Fruit fly (Drosophila melanogaster) Kc167 (cell line): ENCODE measurements around the gene TORIP.

Source experiments
- Myc ChIP-seq: fragments of >200 bp; optimal IDR thresholded peaks from 2 replicates; lab custom pipeline; 2017; ENCODE audit warnings: missing external identifiers
- Sin3A ChIP-seq: fragments of >200 bp; optimal IDR thresholded peaks from 2 replicates; lab custom pipeline; 2018; ENCODE audit warnings: missing external identifiers
- h ChIP-seq: fragments of >200 bp; optimal IDR thresholded peaks from 3 replicates; lab custom pipeline; 2018; ENCODE audit warnings: missing external identifiers
- insv ChIP-seq: fragments of >200 bp; optimal IDR thresholded peaks from 3 replicates; lab custom pipeline; 2018; ENCODE audit warnings: missing external identifiers
- psq ChIP-seq: fragments of >200 bp; optimal IDR thresholded peaks from 2 replicates; lab custom pipeline; 2017; ENCODE audit warnings: missing external identifiers
- ttk ChIP-seq: sonication (Bioruptor generic); optimal IDR thresholded peaks from 2 replicates; lab custom pipeline; 2017; ENCODE audit warnings: missing external identifiers

TORIP gene

DNA sequence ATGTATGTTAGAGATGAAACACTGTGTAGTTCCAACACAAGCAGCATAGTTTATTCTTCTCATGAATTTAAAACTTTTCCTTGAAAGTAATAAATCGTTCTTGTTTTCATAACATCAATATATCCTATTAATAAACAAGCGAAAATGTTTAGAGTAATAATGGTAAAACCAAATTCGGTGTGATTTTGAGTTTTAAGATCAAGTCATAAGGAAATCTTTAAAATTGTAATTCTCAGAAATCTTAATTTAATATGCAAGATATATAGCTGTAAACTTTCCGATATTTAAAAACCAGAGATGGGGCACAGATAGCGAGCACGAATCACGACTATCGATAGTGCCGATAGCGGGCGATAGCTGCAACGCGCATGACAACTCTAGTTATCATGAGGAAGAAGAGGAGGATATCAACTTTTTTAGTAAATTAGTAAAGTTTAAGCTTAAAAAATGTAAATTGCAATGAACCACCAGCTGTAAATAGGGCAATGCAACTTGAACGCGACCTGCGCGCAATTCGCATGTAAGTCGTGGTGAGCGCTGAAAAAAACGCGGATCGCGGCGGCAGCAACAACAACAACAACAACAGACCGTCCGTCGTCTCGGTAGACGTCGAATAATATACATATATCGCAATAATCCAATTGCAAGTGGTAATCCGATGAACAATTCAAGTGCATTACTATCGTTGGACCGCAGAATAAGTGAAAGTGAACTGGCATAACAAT, 13.1 kb upstream of the TORIP start, which contains the start of the genes Fibp and Deaf1:
Fibp (minus strand) TSS at position 161 of the 725 bp plus-strand sequence.
Deaf1 (plus strand) TSS at position 368 of the 725 bp plus-strand sequence.
- TF ChIP-seq Myc: no peak
- TF ChIP-seq psq: no peak
- no peak for TF ChIP-seq h (lab: Kevin White, UChicago)
- no peak for TF ChIP-seq insv (lab: Kevin White, UChicago)
- no peak for TF ChIP-seq ttk
- TF ChIP-seq Sin3A (lab: Kevin White, UChicago): no peak

DNA sequence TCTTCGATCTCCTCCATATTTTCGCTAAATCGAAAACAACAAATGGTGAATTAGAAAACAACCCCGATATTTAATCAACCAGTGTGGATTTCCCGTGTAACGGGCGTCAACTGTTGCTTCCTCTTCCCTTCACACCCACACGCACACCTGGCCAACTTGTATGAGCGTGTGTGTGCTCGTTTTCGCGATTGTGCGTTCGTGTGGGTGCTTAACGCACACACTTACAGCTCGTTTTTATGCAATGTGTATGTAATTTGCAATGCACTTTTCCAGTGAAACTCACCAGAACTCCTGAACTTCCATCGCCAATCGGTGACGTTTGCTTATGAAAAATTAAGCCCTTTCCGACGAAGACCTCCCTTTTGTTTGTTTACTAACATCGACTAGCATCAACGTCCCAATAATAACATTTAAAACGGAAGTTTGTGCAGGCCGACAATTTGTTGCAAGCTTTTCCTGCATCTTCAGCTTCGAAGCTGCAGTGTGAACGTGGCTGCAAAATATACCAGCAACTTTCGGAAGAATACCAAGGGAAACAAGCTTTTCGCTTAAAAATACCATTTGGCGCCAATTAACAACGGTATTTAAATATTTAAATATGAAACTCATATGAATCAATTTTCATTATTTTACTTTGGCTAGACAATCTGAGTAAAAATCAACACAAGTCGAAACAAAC, 10.7 kb upstream of the TORIP start, which contains the start of gene cyc:
cyc (minus strand) TSS at position 467 of the 679 bp plus-strand sequence.
- TF ChIP-seq psq (no peak), insv (lab: Kevin White, UChicago) (no peak), h (lab: Kevin White, UChicago) (no peak), Sin3A (lab: Kevin White, UChicago) (no peak), ttk (no peak), Myc (no peak)

DNA sequence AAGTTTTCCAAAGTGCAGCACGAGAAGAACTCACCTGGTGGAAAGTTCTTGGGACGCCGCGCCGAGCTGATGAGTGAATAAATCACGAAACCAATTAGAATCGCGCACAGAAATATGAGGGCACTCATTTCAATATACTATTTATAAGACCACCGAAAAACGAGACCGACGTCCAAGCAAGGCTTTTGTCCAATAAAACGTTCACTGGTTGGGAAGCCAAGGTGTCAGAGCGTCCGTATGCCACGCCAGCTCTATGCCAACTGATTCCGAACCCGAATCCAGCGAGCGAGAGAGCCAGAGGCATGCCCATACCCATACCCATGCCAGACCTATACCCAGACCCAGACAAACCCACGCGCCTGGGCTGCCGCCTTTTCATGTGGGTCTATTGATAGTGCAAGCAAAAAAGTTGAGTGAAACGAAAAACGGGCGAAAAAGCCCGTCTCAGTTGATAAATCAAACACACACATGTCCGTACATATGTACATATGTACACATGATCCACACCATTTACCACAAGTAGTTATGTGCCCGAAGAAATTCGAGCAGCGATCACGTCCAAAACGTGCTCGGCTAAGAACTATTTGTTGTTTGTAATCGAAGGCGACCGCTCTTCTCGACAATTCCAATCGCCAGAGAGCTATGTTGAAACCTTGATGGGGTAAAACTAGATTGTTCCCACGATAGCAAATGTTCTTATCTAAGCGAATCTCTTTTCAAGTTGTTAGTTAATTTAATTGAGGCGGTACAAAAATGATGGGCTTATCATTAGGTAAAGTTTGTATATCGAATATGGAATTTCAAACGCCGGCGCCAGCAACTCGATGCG, 8.4 kb upstream of the TORIP start, which contains the start of gene Cyp305a1:
Cyp305a1 (minus strand) TSS at position 265 of the 829 bp plus-strand sequence.
- no peak for TF ChIP-seq Myc
- no peak for TF ChIP-seq h (lab: Kevin White, UChicago)
- no peak for TF ChIP-seq psq
- no peak for TF ChIP-seq Sin3A (lab: Kevin White, UChicago)
- TF ChIP-seq insv (lab: Kevin White, UChicago): no peak
- TF ChIP-seq ttk: no peak

DNA sequence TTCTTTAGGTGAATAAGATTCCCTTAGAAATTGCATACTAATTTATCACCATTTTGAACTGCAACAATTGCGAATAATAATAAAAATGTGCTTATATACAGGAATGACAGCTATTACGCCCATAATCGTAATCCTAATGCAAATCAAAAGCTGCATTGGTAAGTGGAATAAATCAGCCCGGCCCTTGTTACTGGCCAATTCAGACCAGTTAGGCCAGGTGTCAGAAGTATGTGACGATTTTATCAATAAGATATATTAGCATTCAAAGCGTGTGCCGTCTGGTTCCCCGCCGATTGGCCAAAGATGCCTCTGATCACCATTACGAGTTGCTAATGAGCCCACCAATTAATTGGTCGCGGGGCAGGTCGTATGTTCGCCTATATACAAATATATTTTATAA, 7.6 kb upstream of the TORIP start:
- TF ChIP-seq Myc (no peak), psq (no peak), insv (lab: Kevin White, UChicago) (no peak), h (lab: Kevin White, UChicago) (no peak), ttk (no peak), Sin3A (lab: Kevin White, UChicago) (no peak)

DNA sequence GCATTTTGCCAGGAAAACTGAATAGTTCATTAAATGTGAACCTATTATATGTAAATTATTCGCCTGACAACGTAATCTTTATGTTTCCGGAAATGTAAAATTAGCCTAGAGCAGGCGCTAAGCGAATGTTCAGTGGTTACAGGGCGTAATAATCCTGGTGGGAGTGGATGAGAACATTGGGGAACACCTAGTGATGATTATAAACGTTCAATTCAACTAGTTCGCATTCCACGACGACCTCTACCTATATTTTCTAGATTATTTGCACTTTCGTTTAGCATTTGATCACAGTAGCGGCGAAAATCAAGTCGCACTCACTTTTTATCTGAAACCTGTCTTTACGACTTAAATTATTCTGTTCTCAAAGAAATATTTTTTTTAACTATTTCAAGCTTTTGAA, 2.6 kb upstream of the TORIP start:
- TF ChIP-seq Myc (no peak), ttk (no peak), insv (lab: Kevin White, UChicago) (no peak), h (lab: Kevin White, UChicago) (no peak), Sin3A (lab: Kevin White, UChicago) (no peak), psq (no peak)

DNA sequence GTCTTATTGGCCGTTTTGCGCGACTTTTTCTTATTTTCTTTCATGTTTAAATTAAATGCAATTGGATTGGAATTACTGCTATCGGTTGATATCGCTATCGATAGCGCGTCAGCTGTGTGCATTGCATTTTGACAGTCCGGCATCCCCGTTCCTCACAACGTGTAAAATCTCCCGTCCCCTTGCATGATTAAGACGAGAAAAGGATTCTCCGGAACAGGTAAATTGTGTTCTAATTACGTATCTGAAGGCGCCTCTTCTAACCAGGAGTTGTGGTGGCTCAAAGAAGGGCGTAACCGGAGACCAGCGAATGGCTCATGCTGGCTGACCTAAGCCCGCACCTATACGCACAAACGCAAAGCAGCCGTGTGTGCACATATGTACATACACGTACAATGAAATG, 2.2 kb upstream of the TORIP start, which contains the start of the genes CG14104 and Kap-alpha1:
CG14104 (minus strand) TSS at position 97 of the 400 bp plus-strand sequence.
Kap-alpha1 (plus strand) TSS at position 130 of the 400 bp plus-strand sequence.
- no peak for TF ChIP-seq Sin3A (lab: Kevin White, UChicago)
- TF ChIP-seq insv (lab: Kevin White, UChicago): no peak
- no peak for TF ChIP-seq psq
- TF ChIP-seq Myc: no peak
- no peak for TF ChIP-seq ttk
- no peak for TF ChIP-seq h (lab: Kevin White, UChicago)

DNA sequence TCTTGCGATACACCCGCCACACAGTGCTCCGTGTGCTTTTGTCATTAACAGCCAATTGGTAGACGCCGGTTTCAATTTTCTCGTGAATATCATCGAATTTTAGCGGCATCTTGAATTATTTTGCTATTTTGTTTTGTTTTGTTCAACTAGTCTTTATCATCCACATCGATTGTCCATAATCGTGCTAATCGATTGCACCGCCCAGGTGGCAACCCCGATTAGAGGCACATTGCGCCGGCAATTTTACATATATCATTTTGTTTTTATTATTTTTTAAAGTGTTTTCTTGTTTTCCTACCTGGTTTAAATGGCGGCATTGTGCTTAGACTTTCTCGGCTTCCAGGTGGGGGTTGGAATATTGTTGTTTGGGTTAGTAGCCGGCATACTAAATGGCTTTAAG, 1.0 kb upstream of the TORIP start, which contains the start of gene CG34116:
CG34116 (minus strand) TSS at position 142 of the 400 bp plus-strand sequence.
- TF ChIP-seq insv (lab: Kevin White, UChicago) (no peak), ttk (no peak), psq (no peak), h (lab: Kevin White, UChicago) (no peak), Sin3A (lab: Kevin White, UChicago) (no peak), Myc (no peak)

DNA sequence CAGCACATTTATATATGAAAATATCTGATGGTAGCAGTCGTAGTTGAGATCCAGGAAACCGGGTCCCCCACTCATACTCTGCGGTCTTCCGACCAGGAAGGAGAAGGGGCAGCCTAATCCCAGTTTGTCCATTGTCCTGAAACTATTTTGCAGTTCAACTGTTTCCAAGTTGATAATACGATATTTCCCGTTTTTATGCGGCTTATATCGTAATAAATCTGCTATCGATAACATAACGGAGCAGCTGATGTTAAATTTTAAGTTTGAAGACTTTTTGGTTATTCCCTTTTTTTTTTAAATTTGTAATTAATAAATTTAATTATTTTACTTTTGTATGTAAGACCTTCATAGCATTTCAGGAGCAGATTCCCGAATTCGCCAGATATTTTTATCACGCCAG, 3.8 kb downstream of the TORIP start, which contains the start of gene CG14102:
CG14102 (minus strand) TSS at position 187 of the 400 bp plus-strand sequence.
- no peak for TF ChIP-seq Sin3A (lab: Kevin White, UChicago)
- no peak for TF ChIP-seq psq
- no peak for TF ChIP-seq h (lab: Kevin White, UChicago)
- TF ChIP-seq Myc: no peak
- no peak for TF ChIP-seq insv (lab: Kevin White, UChicago)
- TF ChIP-seq ttk: no peak

DNA sequence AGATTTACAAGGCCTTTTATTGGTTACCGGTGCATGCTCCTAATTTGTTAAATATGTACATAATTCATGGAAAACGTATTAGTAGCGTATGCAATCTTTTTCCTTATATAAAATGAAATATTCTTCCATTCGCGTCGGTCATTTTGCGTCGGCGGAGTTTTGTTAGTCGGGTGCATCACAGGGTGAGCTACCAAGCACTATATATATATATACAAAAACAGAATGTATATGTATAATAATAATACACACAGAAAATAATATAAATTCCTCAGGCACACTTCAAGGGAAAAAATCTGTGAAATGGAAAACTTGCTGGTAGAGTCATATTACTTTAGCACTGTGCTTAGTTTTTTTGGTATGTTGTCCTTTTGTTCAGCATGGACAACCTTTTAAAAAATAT, 5.9 kb downstream of the TORIP start, which contains the start of gene Ir76a:
Ir76a (plus strand) TSS at position 301 of the 400 bp plus-strand sequence.
- TF ChIP-seq Myc (no peak), h (lab: Kevin White, UChicago) (no peak), Sin3A (lab: Kevin White, UChicago) (no peak), psq (no peak), ttk (no peak), insv (lab: Kevin White, UChicago) (no peak)

DNA sequence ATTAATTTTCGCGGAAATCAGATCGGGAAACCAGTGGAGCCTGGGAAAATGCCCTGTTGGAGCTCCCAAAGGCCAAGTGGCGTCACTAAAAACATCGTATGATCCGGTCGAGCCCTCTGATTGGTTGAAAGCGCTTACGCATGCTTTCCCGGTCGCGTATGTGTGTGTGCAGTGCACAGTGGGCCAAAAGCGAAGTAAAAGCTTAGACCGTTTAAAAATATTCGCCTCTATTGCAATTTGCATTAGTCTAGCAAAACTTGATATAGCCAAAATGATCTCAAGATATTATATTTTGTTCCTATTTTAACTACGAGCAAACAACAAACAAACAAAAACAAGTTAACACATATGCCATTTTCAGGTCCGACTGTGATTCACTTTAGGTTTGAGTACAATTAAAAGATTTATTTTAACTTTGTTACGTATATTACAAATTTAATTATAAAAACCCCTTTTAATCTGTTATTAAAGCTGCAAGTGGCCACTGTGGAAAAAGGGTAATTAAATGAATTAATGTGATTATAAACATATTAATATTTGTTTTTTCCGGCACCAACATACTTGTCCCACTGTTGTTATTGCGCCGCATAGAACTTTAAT, 10.6 kb downstream of the TORIP start:
- TF ChIP-seq Sin3A (lab: Kevin White, UChicago): no peak
- no peak for TF ChIP-seq ttk
- TF ChIP-seq h (lab: Kevin White, UChicago): no peak
- no peak for TF ChIP-seq Myc
- no peak for TF ChIP-seq psq
- no peak for TF ChIP-seq insv (lab: Kevin White, UChicago)

DNA sequence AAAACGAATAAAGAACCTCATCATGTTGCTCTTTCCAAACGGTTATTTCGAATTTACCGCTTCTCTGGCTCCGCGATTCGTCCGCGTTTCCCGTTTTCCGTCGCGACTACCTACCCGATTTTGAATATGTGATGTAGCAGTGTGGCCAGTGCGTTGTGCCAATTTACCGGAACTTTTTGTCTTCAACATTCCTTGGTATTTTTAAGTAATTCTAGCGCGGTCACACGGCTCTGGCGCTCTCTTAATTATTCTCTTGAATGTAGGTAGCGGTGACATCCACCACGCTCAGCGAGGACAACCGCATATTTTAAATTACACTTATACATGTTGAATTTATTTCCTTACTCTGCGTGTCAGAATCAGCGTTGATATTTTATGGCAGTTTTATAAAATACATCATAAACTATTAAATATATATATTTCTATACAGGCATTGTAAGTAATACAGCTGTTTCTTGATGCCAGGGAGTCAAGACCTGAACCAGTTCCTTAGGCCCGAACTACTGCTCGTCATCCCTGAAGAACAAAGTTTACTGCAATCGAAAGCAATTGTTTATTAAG, 11.4 kb downstream of the TORIP start, which contains the start of the genes CG42637, Gyc76C and SREBP:
CG42637 (minus strand) TSS at position 132 of the 561 bp plus-strand sequence.
Gyc76C (minus strand) TSS at position 132 of the 561 bp plus-strand sequence.
SREBP (plus strand) TSS at position 498 of the 561 bp plus-strand sequence.
- TF ChIP-seq insv (lab: Kevin White, UChicago): no peak
- no peak for TF ChIP-seq Myc
- peak; percentile 43 for TF ChIP-seq Sin3A (lab: Kevin White, UChicago)
